Worm (Caenorhabditis elegans) whole organism, late embryonic: Measurements from ENCODE around the gene C30H6.12.

Experiments
- C08G9.2 ChIP-seq: sonication (generic microtip); optimal IDR thresholded peaks from 2 replicates; lab custom pipeline; 2016; ENCODE audit warnings: mild to moderate bottlenecking, missing genetic modification characterization, moderate library complexity, missing compliant biosample characterization
- F13H6.1 ChIP-seq: sonication (generic microtip); optimal IDR thresholded peaks from 2 replicates; lab custom pipeline; 2016; ENCODE audit warnings: missing genetic modification characterization, missing compliant biosample characterization
- K09A11.1 ChIP-seq: sonication (generic microtip); optimal IDR thresholded peaks from 2 replicates; lab custom pipeline; 2017; ENCODE audit warnings: antibody characterized with exemption, mild to moderate bottlenecking, missing genetic modification characterization, missing compliant biosample characterization; ENCODE audit not compliant: insufficient read depth
- ahr-1 ChIP-seq: sonication (generic microtip); optimal IDR thresholded peaks from 2 replicates; lab custom pipeline; 2016; ENCODE audit warnings: missing genetic modification characterization, missing compliant biosample characterization
- ceh-14 ChIP-seq: sonication (generic microtip); optimal IDR thresholded peaks from 2 replicates; lab custom pipeline; 2016; ENCODE audit warnings: missing genotype, missing genetic modification characterization, missing compliant biosample characterization
- ceh-19 ChIP-seq: fragments of 200-800 bp; sonication (Bioruptor generic); optimal IDR thresholded peaks from 2 replicates; lab custom pipeline; 2018; ENCODE audit warnings: mild to moderate bottlenecking, missing genetic modification characterization, missing compliant biosample characterization
- ceh-30 ChIP-seq: fragments of 150-350 bp; optimal IDR thresholded peaks from 2 replicates; lab custom pipeline; 2014; ENCODE audit warnings: missing biosample characterization, missing genetic modification characterization
- ceh-31 ChIP-seq: sonication (generic microtip); optimal IDR thresholded peaks from 2 replicates; lab custom pipeline; 2016; ENCODE audit warnings: missing genetic modification characterization, missing compliant biosample characterization
- ceh-34 ChIP-seq: sonication (generic microtip); optimal IDR thresholded peaks from 2 replicates; lab custom pipeline; 2016; ENCODE audit warnings: mild to moderate bottlenecking, missing genetic modification characterization, missing compliant biosample characterization
- ceh-45 ChIP-seq: fragments of 200-800 bp; sonication (Bioruptor generic); IDR thresholded peaks from 2 replicates; pipeline ENCODE4 v1.3.6; 2022; ENCODE audit warnings: missing genetic modification reagents, missing genetic modification characterization, missing compliant biosample characterization
- ceh-6 ChIP-seq: fragments of 200-800 bp; sonication (Bioruptor generic); optimal IDR thresholded peaks from 2 replicates; lab custom pipeline; 2018; ENCODE audit warnings: mild to moderate bottlenecking, missing genetic modification characterization, missing compliant biosample characterization
- ceh-9 ChIP-seq: sonication (generic microtip); optimal IDR thresholded peaks from 2 replicates; lab custom pipeline; 2016; ENCODE audit warnings: mild to moderate bottlenecking, missing genetic modification characterization, inconsistent platforms, missing compliant biosample characterization
- dmd-4 ChIP-seq: sonication (generic microtip); optimal IDR thresholded peaks from 2 replicates; lab custom pipeline; 2016; ENCODE audit warnings: borderline replicate concordance, missing genetic modification characterization, missing compliant biosample characterization
- elt-2 ChIP-seq: sonication (generic microtip); optimal IDR thresholded peaks from 2 replicates; lab custom pipeline; 2016; ENCODE audit warnings: missing genetic modification reagents, missing genetic modification characterization, missing compliant biosample characterization
- elt-4 ChIP-seq: sonication (generic microtip); optimal IDR thresholded peaks from 2 replicates; lab custom pipeline; 2016; ENCODE audit warnings: missing genetic modification characterization, missing compliant biosample characterization
- eyg-1 ChIP-seq: sonication (generic microtip); optimal IDR thresholded peaks from 2 replicates; lab custom pipeline; 2016; ENCODE audit warnings: missing genotype, missing genetic modification characterization, missing compliant biosample characterization
- fkh-10 ChIP-seq: fragments of 150-350 bp; optimal IDR thresholded peaks from 2 replicates; lab custom pipeline; 2014; ENCODE audit warnings: missing biosample characterization, missing genetic modification reagents, missing genetic modification characterization
- hlh-15 ChIP-seq: sonication (generic microtip); optimal IDR thresholded peaks from 2 replicates; lab custom pipeline; 2016; ENCODE audit warnings: missing genetic modification characterization, missing compliant biosample characterization
- hlh-30 ChIP-seq: sonication (generic microtip); optimal IDR thresholded peaks from 2 replicates; lab custom pipeline; 2017; ENCODE audit warnings: antibody characterized with exemption, missing genetic modification characterization, missing compliant biosample characterization; ENCODE audit not compliant: insufficient read depth
- hlh-6 ChIP-seq: sonication (generic microtip); optimal IDR thresholded peaks from 2 replicates; lab custom pipeline; 2016; ENCODE audit warnings: missing genotype, missing genetic modification characterization, missing compliant biosample characterization
- lim-6 ChIP-seq: sonication (generic microtip); optimal IDR thresholded peaks from 2 replicates; lab custom pipeline; 2016; ENCODE audit warnings: missing genetic modification characterization, missing compliant biosample characterization
- mec-3 ChIP-seq: sonication (generic microtip); optimal IDR thresholded peaks from 2 replicates; lab custom pipeline; 2016; ENCODE audit warnings: borderline replicate concordance, missing genetic modification characterization, missing compliant biosample characterization
- odd-2 ChIP-seq: sonication (generic microtip); optimal IDR thresholded peaks from 2 replicates; lab custom pipeline; 2017; ENCODE audit warnings: antibody characterized with exemption, mild to moderate bottlenecking, missing genetic modification characterization, missing compliant biosample characterization
- pax-1 ChIP-seq: fragments of 150-350 bp; optimal IDR thresholded peaks from 2 replicates; lab custom pipeline; 2014; ENCODE audit warnings: missing biosample characterization, missing genetic modification characterization
- pha-2 ChIP-seq: sonication (generic microtip); optimal IDR thresholded peaks from 2 replicates; lab custom pipeline; 2017; ENCODE audit warnings: mild to moderate bottlenecking, missing genetic modification characterization, missing compliant biosample characterization
- ref-2 ChIP-seq: sonication (generic microtip); optimal IDR thresholded peaks from 2 replicates; lab custom pipeline; 2016; ENCODE audit warnings: missing genetic modification characterization, missing compliant biosample characterization
- rnt-1 ChIP-seq: sonication (generic microtip); optimal IDR thresholded peaks from 2 replicates; lab custom pipeline; 2016; ENCODE audit warnings: missing genetic modification characterization, missing compliant biosample characterization
- sdc-2 ChIP-seq: sonication (generic microtip); optimal IDR thresholded peaks from 2 replicates; lab custom pipeline; 2016; ENCODE audit warnings: missing genotype, missing genetic modification characterization, missing compliant biosample characterization
- sox-2 ChIP-seq: fragments of 200-800 bp; sonication (Bioruptor generic); IDR thresholded peaks from 2 replicates; pipeline ENCODE4 v1.3.6; 2022; ENCODE audit warnings: missing genetic modification reagents, missing genetic modification characterization, missing compliant biosample characterization
- sox-4 ChIP-seq: sonication (generic microtip); optimal IDR thresholded peaks from 2 replicates; lab custom pipeline; 2017; ENCODE audit warnings: mild to moderate bottlenecking, missing genetic modification characterization, inconsistent platforms, missing compliant biosample characterization
- ttx-3 ChIP-seq: sonication (generic microtip); optimal IDR thresholded peaks from 2 replicates; lab custom pipeline; 2016; ENCODE audit warnings: missing genetic modification reagents, missing genetic modification characterization, missing compliant biosample characterization
- unc-42 ChIP-seq: sonication (generic microtip); optimal IDR thresholded peaks from 2 replicates; lab custom pipeline; 2016; ENCODE audit warnings: missing genotype, missing genetic modification characterization, missing compliant biosample characterization
- unc-55 ChIP-seq: sonication (generic microtip); optimal IDR thresholded peaks from 2 replicates; lab custom pipeline; 2017; ENCODE audit warnings: missing biosample characterization, missing genetic modification reagents, missing genetic modification characterization
- zip-5 ChIP-seq: sonication (generic microtip); optimal IDR thresholded peaks from 2 replicates; lab custom pipeline; 2016; ENCODE audit warnings: missing genetic modification characterization, missing compliant biosample characterization
- ztf-16 ChIP-seq: sonication (generic microtip); optimal IDR thresholded peaks from 2 replicates; lab custom pipeline; 2017; ENCODE audit warnings: missing genetic modification characterization, missing compliant biosample characterization

Gene C30H6.12

ce11 chrIV:17406119-17406518, 23.0 kb downstream of the C30H6.12 start:
- TF ChIP-seq odd-2 (tag; lab: Kevin White, UChicago): no peak
- TF ChIP-seq elt-2: peak; percentile 82

DNA sequence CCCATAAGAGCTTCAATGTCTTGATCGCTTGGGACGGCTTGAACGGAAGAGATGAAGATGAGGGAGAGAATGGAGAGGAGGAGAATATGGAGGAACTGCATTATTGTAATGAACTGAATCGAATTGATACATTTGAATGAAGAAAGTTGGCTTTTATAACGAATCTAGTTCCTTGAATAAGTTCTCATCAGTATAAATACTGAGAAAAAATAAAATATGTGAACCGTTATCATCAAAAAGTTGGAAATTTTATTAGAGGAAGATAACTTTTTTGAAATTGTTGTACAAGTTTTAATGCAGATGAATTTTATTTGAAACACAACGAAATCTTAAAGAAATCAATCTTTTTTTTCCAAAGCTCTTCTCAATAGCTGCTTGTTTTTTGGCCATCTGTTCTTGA, 23.9 kb downstream of the C30H6.12 start, which contains the start of gene T02D1.7:
Gene T02D1.7 (minus strand): TSS at position 101 of the 400 bp plus-strand sequence.
- TF ChIP-seq ceh-9 (tag; lab: Kevin White, UChicago) (no peak), zip-5 (tag; lab: Kevin White, UChicago) (no peak), ceh-45 (no peak), lim-6 (tag; lab: Kevin White, UChicago) (no peak), elt-4 (tag; lab: Kevin White, UChicago) (no peak), sox-4 (tag; lab: Kevin White, UChicago) (no peak), hlh-15 (tag; lab: Kevin White, UChicago) (no peak), sdc-2 (tag; lab: Kevin White, UChicago) (no peak), C08G9.2 (tag; lab: Kevin White, UChicago) (no peak), ceh-31 (tag; lab: Kevin White, UChicago) (no peak), mec-3 (tag; lab: Kevin White, UChicago) (no peak), unc-42 (tag; lab: Kevin White, UChicago) (no peak), ref-2 (tag; lab: Kevin White, UChicago) (no peak), ceh-30 (tag; lab: Kevin White, UChicago) (no peak), unc-55 (GFP tag; lab: Kevin White, UChicago) (no peak), ahr-1 (tag; lab: Kevin White, UChicago) (no peak), ztf-16 (tag; lab: Kevin White, UChicago) (no peak), fkh-10 (GFP tag; lab: Kevin White, UChicago) (no peak), dmd-4 (tag; lab: Kevin White, UChicago) (no peak)

- no peak for TF ChIP-seq hlh-30 (tag; lab: Kevin White, UChicago)
- no peak for TF ChIP-seq sox-2 (GFP tag; lab: Robert Waterston, UW)
- TF ChIP-seq sox-4 (tag; lab: Kevin White, UChicago): no peak
- no peak for TF ChIP-seq ceh-6 (GFP tag; lab: Kevin White, UChicago)
- TF ChIP-seq ceh-34: no peak
- TF ChIP-seq ttx-3 (tag; lab: Kevin White, UChicago): no peak
- TF ChIP-seq odd-2 (tag; lab: Kevin White, UChicago): no peak
- TF ChIP-seq unc-55 (GFP tag; lab: Kevin White, UChicago): no peak
- no peak for TF ChIP-seq ceh-19 (GFP tag; lab: Kevin White, UChicago)
- no peak for TF ChIP-seq pax-1
- no peak for TF ChIP-seq ceh-30 (tag; lab: Kevin White, UChicago)
- TF ChIP-seq elt-4 (tag; lab: Kevin White, UChicago): no peak
- no peak for TF ChIP-seq ceh-45
- no peak for TF ChIP-seq K09A11.1 (tag; lab: Kevin White, UChicago)
These were observed 24.3 kb downstream of the C30H6.12 start, which contains the start of gene T02D1.9 for ce11 chrIV:17407491-17407890. TSS of gene T02D1.9 (minus strand) at chrIV:17407591.

DNA sequence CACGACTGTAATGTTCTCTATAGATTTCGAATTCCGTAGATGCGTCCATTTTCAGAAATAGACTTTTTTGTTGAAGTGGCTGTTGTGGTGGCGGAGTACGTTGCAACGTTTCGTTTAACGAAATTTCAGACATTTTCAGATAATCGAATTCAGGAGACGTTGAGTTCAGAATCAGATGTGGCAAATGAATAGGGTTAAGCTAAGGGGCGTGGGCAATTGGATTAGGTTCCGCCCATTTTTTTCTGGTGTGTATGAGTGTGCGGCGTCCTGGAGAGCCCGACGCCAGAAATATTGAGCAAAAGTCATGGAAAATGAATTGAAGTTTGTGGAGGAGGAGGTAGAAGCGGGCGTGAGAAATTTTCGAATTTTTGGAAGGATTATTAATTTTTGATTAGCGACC, 30.2 kb downstream of the C30H6.12 start:
- no peak for TF ChIP-seq rnt-1 (tag; lab: Kevin White, UChicago)
- no peak for TF ChIP-seq pha-2
- TF ChIP-seq hlh-6: no peak
- TF ChIP-seq fkh-10 (GFP tag; lab: Kevin White, UChicago): no peak
- no peak for TF ChIP-seq hlh-30 (tag; lab: Kevin White, UChicago)
- no peak for TF ChIP-seq unc-42 (tag; lab: Kevin White, UChicago)
- TF ChIP-seq F13H6.1 (tag; lab: Kevin White, UChicago): no peak
- TF ChIP-seq eyg-1 (tag; lab: Kevin White, UChicago): no peak
- no peak for TF ChIP-seq ceh-34
- TF ChIP-seq ceh-14 (tag; lab: Kevin White, UChicago): no peak
